Fruit fly (Drosophila melanogaster): ENCODE results near the gene CG34328.

The CG34328 gene

DNA sequence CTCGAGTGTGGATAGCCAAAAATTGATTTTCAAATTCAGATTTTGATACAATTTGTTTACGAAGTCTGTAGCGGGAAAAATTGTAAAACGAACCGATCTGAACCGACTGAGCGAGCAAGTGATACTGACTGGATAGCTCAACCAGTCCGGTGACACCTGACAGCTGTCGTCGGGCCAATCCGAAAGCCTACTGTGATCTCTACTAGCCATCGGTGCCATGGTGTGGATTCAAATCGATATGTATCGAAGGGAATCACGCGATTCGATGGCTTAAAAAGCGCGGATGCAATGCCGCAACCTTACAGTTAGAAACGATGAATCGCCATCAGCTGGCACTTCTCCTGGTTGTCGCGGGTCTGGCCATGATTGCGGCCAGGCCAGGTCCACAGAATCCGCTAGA lies 37.3 kb upstream of the CG34328 start, which contains the start of gene CG6290 (continued):
- TF ChIP-seq pb (GFP tag; optimal IDR thresholded peaks at IDR 0.05) (no peak), sob (GFP tag; IDR thresholded peaks at IDR 0.05) (no peak), wor (GFP tag; IDR thresholded peaks at IDR 0.05) (no peak), CG8388 (GFP tag; optimal IDR thresholded peaks at IDR 0.05) (no peak)

DNA sequence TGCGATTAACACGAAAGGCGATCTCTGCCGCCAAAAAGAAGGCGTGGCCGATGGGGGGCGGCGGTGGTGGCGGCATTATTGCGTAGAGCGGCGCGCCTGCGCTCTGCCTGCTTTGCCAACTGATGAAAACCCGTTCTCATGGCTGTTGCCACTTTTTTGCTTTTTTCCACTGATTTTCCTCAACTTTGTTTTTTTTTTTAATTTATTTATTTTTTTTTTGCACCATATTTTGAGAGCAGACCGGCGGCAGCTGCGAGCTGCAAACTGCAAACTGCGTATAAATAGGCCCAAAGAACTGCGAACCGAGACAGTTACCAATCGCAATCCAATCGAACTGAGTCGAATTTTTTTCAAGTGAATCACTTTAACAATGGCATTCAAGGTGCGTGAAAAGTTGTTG lies 22.2 kb upstream of the CG34328 start, which contains the start of gene CG42323:
TSS of gene CG42323 (plus strand) at position 302 of the 400 bp plus-strand sequence.
- TF ChIP-seq al (GFP tag; IDR thresholded peaks at IDR 0.05) (no peak), CG7987 (GFP tag; optimal IDR thresholded peaks at IDR 0.05) (no peak), CG17328 (GFP tag; IDR thresholded peaks at IDR 0.05) (no peak), CG17612 (GFP tag; IDR thresholded peaks at IDR 0.05) (no peak), Ada2b (GFP tag; IDR thresholded peaks at IDR 0.05) (no peak), Drgx (GFP tag; IDR thresholded peaks at IDR 0.05) (0 out of 2 replicates have a peak, but pooled peaks have one; percentile 37), Ets65A (GFP tag) (peak; percentile 89), dm (GFP tag; optimal IDR thresholded peaks at IDR 0.05) (no peak), CG14050 (GFP tag; IDR thresholded peaks at IDR 0.05) (no peak)

- TF ChIP-seq sima (GFP tag; optimal IDR thresholded peaks at IDR 0.05) (no peak), sna (GFP tag; IDR thresholded peaks at IDR 0.05; ENCODE audit: partially characterized antibody) (no peak), Neu2 (GFP tag; optimal IDR thresholded peaks at IDR 0.05; ENCODE audit: borderline replicate concordance) (no peak), trh (GFP tag; optimal IDR thresholded peaks at IDR 0.05) (no peak), CG6813 (GFP tag; optimal IDR thresholded peaks at IDR 0.05) (no peak), Spps (tag; optimal IDR thresholded peaks at IDR 0.05) (no peak), PHDP (tag; optimal IDR thresholded peaks at IDR 0.05) (no peak), CG8359 (GFP tag; optimal IDR thresholded peaks at IDR 0.05; ENCODE audit: borderline replicate concordance) (no peak), CG2678 (tag; optimal IDR thresholded peaks at IDR 0.05) (no peak), CG31224 (GFP tag; IDR thresholded peaks at IDR 0.05) (no peak), bcd (GFP tag; optimal IDR thresholded peaks at IDR 0.05) (no peak), pho (GFP tag; optimal IDR thresholded peaks at IDR 0.05) (no peak), sens-2 (GFP tag; IDR thresholded peaks at IDR 0.05) (no peak), CG17359 (tag; optimal IDR thresholded peaks at IDR 0.05) (no peak), bsh (GFP tag; optimal IDR thresholded peaks at IDR 0.05) (no peak), CG31441 (GFP tag; IDR thresholded peaks at IDR 0.05) (no peak)
These were observed 15.2 kb upstream of the CG34328 start, which contains the start of gene CG15056 for dm6 chrX:18415115-18415514. CG15056 (plus strand) TSS chrX:18415415.

DNA sequence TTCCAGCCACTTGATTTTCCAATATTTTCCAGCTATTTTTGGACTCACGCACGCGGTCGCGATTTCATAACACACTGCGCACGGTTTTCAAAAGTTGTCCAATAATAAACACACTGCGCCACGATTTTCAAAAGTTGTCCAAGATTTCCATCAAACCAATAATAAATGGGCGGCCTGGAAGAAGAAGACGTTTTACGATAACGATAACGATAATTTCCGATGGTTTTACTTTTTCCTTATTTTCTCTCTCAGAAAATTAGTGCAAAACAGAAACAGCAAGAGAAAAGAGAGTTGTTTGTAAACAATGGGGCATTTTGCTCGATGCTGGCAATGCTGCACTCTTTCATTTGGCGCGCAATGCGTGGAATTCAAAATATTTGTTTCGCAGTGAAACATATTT lies 10.1 kb upstream of the CG34328 start, which contains the start of gene Nt5b:
TSS of gene Nt5b (minus strand) at position 207 of the 400 bp plus-strand sequence.
- TF ChIP-seq unc-4 (GFP tag; IDR thresholded peaks at IDR 0.05; ENCODE audit: partially characterized antibody), result 0 out of 2 replicates have a peak, but pooled peaks have one; percentile 23
- TF ChIP-seq CG12659 (GFP tag; optimal IDR thresholded peaks at IDR 0.05), result no peak
- TF ChIP-seq Trl (optimal IDR thresholded peaks at IDR 0.05), result peak; percentile 50 to 56
- TF ChIP-seq Trl (GFP tag; optimal IDR thresholded peaks at IDR 0.05), result no peak
- peak; percentile 17 for TF ChIP-seq pzg (GFP tag; optimal IDR thresholded peaks at IDR 0.05)
- TF ChIP-seq z (GFP tag; IDR thresholded peaks at IDR 0.05), result no peak
- TF ChIP-seq E2f2 (GFP tag; IDR thresholded peaks at IDR 0.05), result peak; percentile 88
- no peak for TF ChIP-seq lmd (GFP tag; IDR thresholded peaks at IDR 0.05)
- no peak for TF ChIP-seq CG2712 (tag; optimal IDR thresholded peaks at IDR 0.05)
- peak; percentile 65 for TF ChIP-seq CG13287 (GFP tag; IDR thresholded peaks at IDR 0.05; ENCODE audit: partially characterized antibody)
- TF ChIP-seq h (optimal IDR thresholded peaks at IDR 0.05), result no peak
- no peak for TF ChIP-seq CG4854 (GFP tag; optimal IDR thresholded peaks at IDR 0.05)
- peak; percentile 79 for TF ChIP-seq Dp (GFP tag; optimal IDR thresholded peaks at IDR 0.05)
- no peak for TF ChIP-seq CG15269 (tag; optimal IDR thresholded peaks at IDR 0.05)
- TF ChIP-seq TFAM (GFP tag; optimal IDR thresholded peaks at IDR 0.05), result no peak
- TF ChIP-seq gro (GFP tag; optimal IDR thresholded peaks at IDR 0.05), result no peak
- peak in 1 of 2 experiments; percentile 74 for TF ChIP-seq Pdp1 (GFP tag; optimal IDR thresholded peaks at IDR 0.05)
- no peak for TF ChIP-seq CG3726 (GFP tag; IDR thresholded peaks at IDR 0.05)
- 0 out of 3 replicates have a peak, but pooled peaks have one; percentile 38 for TF ChIP-seq Doc3 (GFP tag; IDR thresholded peaks at IDR 0.05; ENCODE audit: partially characterized antibody)
- peak; percentile 86 for TF ChIP-seq CG9215 (GFP tag; IDR thresholded peaks at IDR 0.05)

All from whole organism, embryonic.